Fruit fly (Drosophila melanogaster) whole organism, embryonic: ENCODE data around the gene Rab5.

Experiments used
- CG10979 ChIP-seq: fragments of 200-800 bp; sonication (Bioruptor generic); optimal IDR thresholded peaks from 2 replicates; lab custom pipeline; 2018; ENCODE audit warnings: missing biosample characterization, mild to moderate bottlenecking, missing genetic modification characterization, moderate library complexity
- CG11093 ChIP-seq: fragments of 200-800 bp; sonication (Bioruptor generic); IDR thresholded peaks from 3 replicates; pipeline ENCODE4 v1.3.6; 2022; ENCODE audit warnings: missing biosample characterization, missing genetic modification characterization
- CG11247 ChIP-seq: fragments of 200-800 bp; sonication (Bioruptor generic); IDR thresholded peaks from 2 replicates; pipeline ENCODE4 v1.3.6; 2022; ENCODE audit warnings: missing biosample characterization, missing genetic modification characterization
- CG12219 ChIP-seq: fragments of 200-800 bp; sonication (Bioruptor generic); optimal IDR thresholded peaks from 3 replicates; lab custom pipeline; 2018; ENCODE audit warnings: missing biosample characterization, mild to moderate bottlenecking, missing genetic modification characterization
- CG12236 ChIP-seq: fragments of 200-800 bp; sonication (Bioruptor generic); optimal IDR thresholded peaks from 2 replicates; lab custom pipeline; 2016; ENCODE audit warnings: missing biosample characterization, missing genetic modification characterization
- CG13296 ChIP-seq: fragments of 200-800 bp; sonication (Bioruptor generic); optimal IDR thresholded peaks from 3 replicates; lab custom pipeline; 2018; ENCODE audit warnings: missing biosample characterization, mild to moderate bottlenecking, missing genetic modification characterization
- CG13424 ChIP-seq: fragments of 200-800 bp; sonication (Bioruptor generic); optimal IDR thresholded peaks from 2 replicates; lab custom pipeline; 2019; ENCODE audit warnings: missing biosample characterization, mild to moderate bottlenecking, missing genetic modification characterization, moderate library complexity
- CG1602 ChIP-seq: fragments of 200-800 bp; sonication (Bioruptor generic); optimal IDR thresholded peaks from 3 replicates; lab custom pipeline; 2016; ENCODE audit warnings: missing biosample characterization, missing genetic modification characterization
- CG17328 ChIP-seq: fragments of 200-800 bp; sonication (Bioruptor generic); IDR thresholded peaks from 2 replicates; pipeline ENCODE4 v1.3.6; 2022; ENCODE audit warnings: missing biosample characterization, missing genetic modification characterization
- CG17912 ChIP-seq: fragments of 200-800 bp; sonication (Bioruptor generic); optimal IDR thresholded peaks from 2 replicates; lab custom pipeline; 2018; ENCODE audit warnings: missing biosample characterization, mild to moderate bottlenecking, missing genetic modification characterization
- CG1792 ChIP-seq: fragments of 200-800 bp; sonication (Bioruptor generic); optimal IDR thresholded peaks from 2 replicates; lab custom pipeline; 2016; ENCODE audit warnings: missing biosample characterization, missing genetic modification characterization
- CG18011 ChIP-seq: fragments of 200-800 bp; sonication (Bioruptor generic); optimal IDR thresholded peaks from 2 replicates; lab custom pipeline; 2017; ENCODE audit warnings: missing biosample characterization, missing genetic modification characterization, mild to moderate bottlenecking, moderate library complexity, missing genotype
- CG2120 ChIP-seq: fragments of 200-800 bp; sonication (Bioruptor generic); optimal IDR thresholded peaks from 3 replicates; lab custom pipeline; 2016; ENCODE audit warnings: missing biosample characterization, missing genetic modification characterization
- CG32767 ChIP-seq: fragments of 200-800 bp; sonication (Bioruptor generic); IDR thresholded peaks from 2 replicates; pipeline ENCODE4 v1.3.6; 2022; ENCODE audit warnings: missing biosample characterization, missing genetic modification characterization
- CG32772 ChIP-seq: fragments of 200-800 bp; sonication (Bioruptor generic); IDR thresholded peaks from 2 replicates; pipeline ENCODE4 v1.3.6; 2022; ENCODE audit warnings: missing biosample characterization, missing genetic modification characterization
- CG42726 ChIP-seq: fragments of 200-800 bp; sonication (Bioruptor generic); IDR thresholded peaks from 2 replicates; pipeline ENCODE4 v1.3.6; 2022; ENCODE audit warnings: missing biosample characterization, missing genetic modification characterization; ENCODE audit not compliant: partially characterized antibody
- CG6254 ChIP-seq: fragments of 200-800 bp; sonication (Bioruptor generic); optimal IDR thresholded peaks from 3 replicates; lab custom pipeline; 2017; ENCODE audit warnings: mild to moderate bottlenecking, missing biosample characterization, missing genetic modification reagents, missing genetic modification characterization
- CG6272 ChIP-seq: fragments of 200-800 bp; sonication (Bioruptor generic); IDR thresholded peaks from 2 replicates; pipeline ENCODE4 v1.3.6; 2022; ENCODE audit warnings: missing biosample characterization, missing genetic modification characterization
- CG8290 ChIP-seq, 3 experiments: fragments of 200-800 bp; sonication (Bioruptor generic); optimal IDR thresholded peaks; 2 replicates each; lab custom pipeline; 2016 to 2019; ENCODE audit warnings: missing biosample characterization in 3 of 3, missing genetic modification characterization in 3 of 3, mild to moderate bottlenecking in 2 of 3, moderate library complexity in 1 of 3
- CG8924 ChIP-seq: fragments of 200-800 bp; optimal IDR thresholded peaks from 3 replicates; lab custom pipeline; 2019; ENCODE audit warnings: missing biosample characterization, mild to moderate bottlenecking, missing genetic modification characterization, moderate library complexity
- CG9932 ChIP-seq: fragments of 200-800 bp; sonication (Bioruptor generic); IDR thresholded peaks from 2 replicates; pipeline ENCODE4 v1.3.6; 2022; ENCODE audit warnings: missing biosample characterization, missing genetic modification characterization
- CTCF ChIP-seq: fragments of 200-800 bp; sonication (Bioruptor generic); optimal IDR thresholded peaks from 2 replicates; lab custom pipeline; 2017; ENCODE audit warnings: missing biosample characterization, mild to moderate bottlenecking, missing genetic modification characterization, moderate library complexity
- Dad ChIP-seq: fragments of 200-800 bp; sonication (Bioruptor generic); optimal IDR thresholded peaks from 3 replicates; lab custom pipeline; 2016; ENCODE audit warnings: missing biosample characterization, missing genetic modification characterization
- Dip3 ChIP-seq: fragments of 200-800 bp; sonication (Bioruptor generic); optimal IDR thresholded peaks from 3 replicates; lab custom pipeline; 2016; ENCODE audit warnings: missing biosample characterization, missing genetic modification characterization
- E2f2 ChIP-seq: fragments of 200-800 bp; sonication (Bioruptor generic); IDR thresholded peaks from 2 replicates; pipeline ENCODE4 v1.3.6; 2022; ENCODE audit warnings: missing biosample characterization, missing genetic modification characterization
- HLH3B ChIP-seq: fragments of 200-800 bp; sonication (Bioruptor generic); IDR thresholded peaks from 2 replicates; pipeline ENCODE4 v1.3.6; 2022; ENCODE audit warnings: missing biosample characterization, missing genetic modification characterization
- HLH4C ChIP-seq: fragments of 200-800 bp; sonication (Bioruptor generic); IDR thresholded peaks from 3 replicates; pipeline ENCODE4 v1.3.6; 2022; ENCODE audit warnings: missing biosample characterization, missing genetic modification characterization; ENCODE audit not compliant: partially characterized antibody
- Med ChIP-seq: fragments of 200-800 bp; sonication (Bioruptor generic); peaks from one replicate; lab custom pipeline; 2016; ENCODE audit warnings: missing biosample characterization, missing genetic modification characterization, mild to moderate bottlenecking, inconsistent platforms, moderate library complexity
- Nf-YA ChIP-seq: fragments of 200-800 bp; sonication (Bioruptor generic); IDR thresholded peaks from 2 replicates; pipeline ENCODE4 v1.3.6; 2022; ENCODE audit warnings: missing biosample characterization, missing genetic modification characterization
- Oli ChIP-seq: fragments of 200-800 bp; sonication (Bioruptor generic); optimal IDR thresholded peaks from 2 replicates; lab custom pipeline; 2018; ENCODE audit warnings: missing biosample characterization, mild to moderate bottlenecking, missing genetic modification characterization, moderate library complexity
- PHDP ChIP-seq: fragments of 200-800 bp; sonication (Bioruptor generic); optimal IDR thresholded peaks from 3 replicates; lab custom pipeline; 2018; ENCODE audit warnings: missing biosample characterization, mild to moderate bottlenecking, missing genetic modification characterization, moderate library complexity
- Scr ChIP-seq: fragments of 200-800 bp; sonication (Bioruptor generic); IDR thresholded peaks from 2 replicates; pipeline ENCODE4 v1.3.6; 2022; ENCODE audit warnings: missing biosample characterization, missing genetic modification characterization; ENCODE audit not compliant: partially characterized antibody
- Sox102F ChIP-seq: fragments of 200-800 bp; sonication (Bioruptor generic); optimal IDR thresholded peaks from 2 replicates; lab custom pipeline; 2018; ENCODE audit warnings: missing biosample characterization, mild to moderate bottlenecking, missing genetic modification characterization, moderate library complexity
- Sry-δ ChIP-seq: fragments of 200-800 bp; sonication (Bioruptor generic); optimal IDR thresholded peaks from 2 replicates; lab custom pipeline; 2016; ENCODE audit warnings: missing biosample characterization, missing genetic modification characterization
- Taf1 ChIP-seq: fragments of 200-800 bp; sonication (Bioruptor generic); IDR thresholded peaks from 2 replicates; pipeline ENCODE4 v1.3.6; 2022; ENCODE audit warnings: missing biosample characterization, missing genetic modification characterization
- Xrp1 ChIP-seq: fragments of 200-800 bp; sonication (Bioruptor generic); IDR thresholded peaks from 2 replicates; pipeline ENCODE4 v1.3.6; 2022; ENCODE audit warnings: missing biosample characterization, missing genetic modification characterization
- bsh ChIP-seq, 2 experiments: fragments of 200-800 bp; sonication (Bioruptor generic); optimal IDR thresholded peaks; 2 replicates each; lab custom pipeline; 2017 to 2018; ENCODE audit warnings: mild to moderate bottlenecking in 2 of 2, missing biosample characterization in 2 of 2, missing genetic modification characterization in 2 of 2, moderate library complexity in 1 of 2
- cad ChIP-seq: fragments of >200 bp; optimal IDR thresholded peaks from 2 replicates; lab custom pipeline; 2017; ENCODE audit warnings: missing biosample characterization, missing genetic modification characterization
- dan ChIP-seq: fragments of 200-800 bp; sonication (Bioruptor generic); IDR thresholded peaks from 2 replicates; pipeline ENCODE4 v1.3.6; 2022; ENCODE audit warnings: missing biosample characterization, missing genetic modification characterization
- disco-r ChIP-seq: fragments of 200-800 bp; sonication (Bioruptor generic); optimal IDR thresholded peaks from 2 replicates; lab custom pipeline; 2016; ENCODE audit warnings: missing biosample characterization, missing genetic modification characterization
- dmrt99B ChIP-seq: fragments of 200-800 bp; sonication (Bioruptor generic); optimal IDR thresholded peaks from 2 replicates; lab custom pipeline; 2018; ENCODE audit warnings: missing biosample characterization, mild to moderate bottlenecking, missing genetic modification characterization, moderate library complexity
- fd64A ChIP-seq: fragments of 200-800 bp; sonication (Bioruptor generic); optimal IDR thresholded peaks from 3 replicates; lab custom pipeline; 2018; ENCODE audit warnings: missing biosample characterization, mild to moderate bottlenecking, missing genetic modification characterization
- gsb ChIP-seq: fragments of 200-800 bp; sonication (Bioruptor generic); IDR thresholded peaks from 2 replicates; pipeline ENCODE4 v1.3.6; 2022; ENCODE audit warnings: missing biosample characterization, missing genetic modification characterization
- p53 ChIP-seq: fragments of 200-800 bp; sonication (Bioruptor generic); optimal IDR thresholded peaks from 2 replicates; lab custom pipeline; 2016; ENCODE audit warnings: missing biosample characterization, missing genetic modification characterization
- prd ChIP-seq, 3 experiments: fragments of >200 bp in 2 of 3; fragments of 200-800 bp in 1 of 3; sonication (Bioruptor generic) in 1 of 3; optimal IDR thresholded peaks in 2 of 3; IDR thresholded peaks in 1 of 3; 2 replicates in 2 of 3; 3 replicates in 1 of 3; pipeline versions ENCODE4 v1.3.6 to Lab custom; 2017 to 2022; ENCODE audit warnings: missing biosample characterization in 1 of 3, missing genetic modification characterization in 1 of 3
- rib ChIP-seq: fragments of 200-800 bp; sonication (Bioruptor generic); IDR thresholded peaks from 2 replicates; pipeline ENCODE4 v1.3.6; 2022; ENCODE audit warnings: missing biosample characterization, missing genetic modification characterization
- row ChIP-seq: fragments of 200-800 bp; sonication (Bioruptor generic); IDR thresholded peaks from 3 replicates; pipeline ENCODE4 v1.3.6; 2022; ENCODE audit warnings: missing biosample characterization, missing genetic modification characterization
- salm ChIP-seq: fragments of 200-800 bp; sonication (Bioruptor generic); optimal IDR thresholded peaks from 2 replicates; lab custom pipeline; 2018; ENCODE audit warnings: missing biosample characterization, mild to moderate bottlenecking, missing genetic modification characterization
- schlank ChIP-seq: fragments of 200-800 bp; sonication (Bioruptor generic); optimal IDR thresholded peaks from 2 replicates; lab custom pipeline; 2018; ENCODE audit warnings: missing biosample characterization, mild to moderate bottlenecking, missing genetic modification characterization
- tup ChIP-seq: fragments of 200-800 bp; sonication (Bioruptor generic); optimal IDR thresholded peaks from 2 replicates; lab custom pipeline; 2016; ENCODE audit warnings: missing biosample characterization, mild to moderate bottlenecking, missing genetic modification characterization, moderate library complexity
- wdn ChIP-seq: fragments of 200-800 bp; sonication (Bioruptor generic); IDR thresholded peaks from 2 replicates; pipeline ENCODE4 v1.3.6; 2022; ENCODE audit warnings: missing biosample characterization, missing genetic modification characterization

Gene Rab5

dm6 chr2L:2394872-2395271, 29.8 kb upstream of the Rab5 start (continued):
- TF ChIP-seq CG8290 (GFP tag; optimal IDR thresholded peaks at IDR 0.05; lab: Kevin White, UChicago) (no peak), CG8290 (tag; optimal IDR thresholded peaks at IDR 0.05; lab: Kevin White, UChicago) (no peak), CG6254 (no peak), CTCF (GFP tag; lab: Kevin White, UChicago) (no peak), Nf-YA (GFP tag; lab: Robert Waterston, UW) (no peak), disco-r (GFP tag; lab: Kevin White, UChicago) (no peak), CG8924 (tag; lab: Kevin White, UChicago) (no peak), schlank (tag; lab: Kevin White, UChicago) (no peak), dan (GFP tag; lab: Robert Waterston, UW) (no peak), CG17912 (no peak), tup (GFP tag; lab: Kevin White, UChicago) (no peak), p53 (GFP tag; lab: Kevin White, UChicago) (no peak), PHDP (tag; lab: Kevin White, UChicago) (peak; percentile 4), cad (GFP tag; lab: Kevin White, UChicago) (no peak), bsh (GFP tag; optimal IDR thresholded peaks at IDR 0.05; lab: Kevin White, UChicago) (peak in 1 of 2 experiments; percentile 23), CG2120 (GFP tag; lab: Kevin White, UChicago) (no peak), Scr (GFP tag; lab: Robert Waterston, UW) (no peak), dmrt99B (tag; lab: Kevin White, UChicago) (peak; percentile 38), HLH3B (GFP tag; lab: Robert Waterston, UW) (no peak), Dip3 (GFP tag; lab: Kevin White, UChicago) (no peak), Taf1 (GFP tag; lab: Robert Waterston, UW) (no peak), CG17328 (GFP tag; lab: Robert Waterston, UW) (peak; percentile 45; the same call in 1 of the 2 replicates), Sry-δ (no peak), prd (optimal IDR thresholded peaks at IDR 0.05; lab: Kevin White, UChicago) (no peak), prd (GFP tag; IDR thresholded peaks at IDR 0.05; lab: Robert Waterston, UW) (no peak), CG13424 (tag; lab: Kevin White, UChicago) (peak; percentile 10), fd64A (GFP tag; lab: Kevin White, UChicago) (no peak), CG12219 (no peak), CG10979 (tag; lab: Kevin White, UChicago) (no peak), E2f2 (GFP tag; lab: Robert Waterston, UW) (no peak), Xrp1 (0 out of 2 replicates have a peak, but pooled peaks have one; percentile 9), HLH4C (GFP tag; lab: Robert Waterston, UW) (no peak), CG11247 (no peak), Sox102F (peak; percentile 37), Dad (GFP tag; lab: Kevin White, UChicago) (no peak), wdn (GFP tag; lab: Robert Waterston, UW) (no peak), salm (tag; lab: Kevin White, UChicago) (no peak), CG32772 (GFP tag; lab: Robert Waterston, UW) (no peak), rib (no peak), gsb (GFP tag; lab: Robert Waterston, UW) (no peak), CG6272 (GFP tag; lab: Robert Waterston, UW) (no peak), CG1602 (GFP tag; lab: Kevin White, UChicago) (no peak), CG18011 (no peak), Oli (no peak), row (GFP tag; lab: Robert Waterston, UW) (peak; percentile 47; the same call in 2 of the 3 replicates), CG11093 (GFP tag; lab: Robert Waterston, UW) (no peak), Med (GFP tag; lab: Kevin White, UChicago) (peak; percentile 70), CG13296 (GFP tag; lab: Kevin White, UChicago) (no peak), CG42726 (GFP tag; lab: Robert Waterston, UW) (no peak), CG12236 (GFP tag; lab: Kevin White, UChicago) (no peak), CG1792 (no peak), CG9932 (GFP tag; lab: Robert Waterston, UW) (no peak), CG32767 (no peak)
